Comparison of ENCODE assay signal across 1 worm cellular context in genomic region chrIII:1950236-1950635, ce11.
TF ChIP-seq lines count a peak whose summit lies in the region.

TSS of gene polh-1 (minus strand) at chrIII:1950269.
TSS of gene rps-22 (plus strand) at chrIII:1950535.

TF ChIP-seq in whole organism, L4 larva, 104 proteins besides CTCF, POLR2A, EP300 and RAD21 (continued from another document):
- peak; percentile 98 for TF ChIP-seq lin-38 (GFP tag; IDR thresholded peaks at IDR 0.05; lab: Robert Waterston, UW)
- TF ChIP-seq ama-1 (optimal IDR thresholded peaks at IDR 0.05; lab: Kevin White, UChicago), result peak; percentile 67
- no peak for TF ChIP-seq mxl-2 (GFP tag; conservative IDR thresholded peaks at IDR 0.05; lab: Robert Waterston, UW)
- TF ChIP-seq nhr-25 (tag; optimal IDR thresholded peaks at IDR 0.05; lab: Kevin White, UChicago; ENCODE audit: borderline replicate concordance, insufficient read depth), result peak; percentile 92
- 0 out of 2 replicates have a peak, but pooled peaks have one; percentile 26 for TF ChIP-seq ceh-20 (GFP tag; IDR thresholded peaks at IDR 0.05; lab: Robert Waterston, UW)
